Worm (Caenorhabditis elegans): ENCODE results near the gene clhm-1.

Gene clhm-1

ce11 chrII:6890095-6890494 is 19.3 kb upstream of the clhm-1 start, which contains the start of gene acer-1:
TSS of gene acer-1 (minus strand) at chrII:6890400.
- TF ChIP-seq Y55F3AM.14 (GFP tag; optimal IDR thresholded peaks at IDR 0.05): peak; percentile 28
- TF ChIP-seq ama-1 (optimal IDR thresholded peaks at IDR 0.05): peak; percentile 49
- peak; percentile 21 for TF ChIP-seq nhr-129 (tag; optimal IDR thresholded peaks at IDR 0.05)
- TF ChIP-seq skn-1 (tag; optimal IDR thresholded peaks at IDR 0.05): no peak

ce11 chrII:6889580-6889922 is 18.7 kb upstream of the clhm-1 start:
- TF ChIP-seq ztf-11 (tag; optimal IDR thresholded peaks at IDR 0.05) (no peak), ztf-1 (GFP tag; conservative IDR thresholded peaks at IDR 0.05) (no peak), alr-1 (tag; optimal IDR thresholded peaks at IDR 0.05) (no peak), zag-1 (tag; optimal IDR thresholded peaks at IDR 0.05) (no peak), gmeb-1 (tag; optimal IDR thresholded peaks at IDR 0.05) (peak; percentile 15), sma-3 (GFP tag; optimal IDR thresholded peaks at IDR 0.05) (no peak), nhr-6 (tag; optimal IDR thresholded peaks at IDR 0.05) (no peak), Y55F3AM.14 (GFP tag; optimal IDR thresholded peaks at IDR 0.05) (no peak)

- TF ChIP-seq elt-1 (tag; optimal IDR thresholded peaks at IDR 0.05) (no peak), egl-27 (tag; optimal IDR thresholded peaks at IDR 0.05) (no peak), ama-1 (optimal IDR thresholded peaks at IDR 0.05) (peak; percentile 81), mab-5 (tag; optimal IDR thresholded peaks at IDR 0.05) (no peak), zag-1 (tag; optimal IDR thresholded peaks at IDR 0.05) (no peak), nhr-23 (tag; optimal IDR thresholded peaks at IDR 0.05) (no peak), ceh-16 (tag; optimal IDR thresholded peaks at IDR 0.05) (peak; percentile 3), unc-55 (GFP tag; optimal IDR thresholded peaks at IDR 0.05) (no peak), skn-1 (tag; optimal IDR thresholded peaks at IDR 0.05) (no peak), R02D3.7 (tag; optimal IDR thresholded peaks at IDR 0.05) (no peak)
Observed at ce11 chrII:6888661-6889579, 18.1 kb upstream of the clhm-1 start.

- TF ChIP-seq ZK546.5 (tag; optimal IDR thresholded peaks at IDR 0.05): no peak
- no peak for TF ChIP-seq fos-1 (tag; optimal IDR thresholded peaks at IDR 0.05)
- TF ChIP-seq F13H6.1 (tag; optimal IDR thresholded peaks at IDR 0.05): peak; percentile 35
- no peak for TF ChIP-seq ztf-1 (GFP tag; conservative IDR thresholded peaks at IDR 0.05)
- peak; percentile 62 for TF ChIP-seq gmeb-1 (tag; optimal IDR thresholded peaks at IDR 0.05)
- TF ChIP-seq nhr-237 (tag; optimal IDR thresholded peaks at IDR 0.05): no peak
- TF ChIP-seq nhr-21 (tag; optimal IDR thresholded peaks at IDR 0.05): no peak
- TF ChIP-seq sma-9 (GFP tag; optimal IDR thresholded peaks at IDR 0.05): peak; percentile 49
- TF ChIP-seq sma-9 (tag; optimal IDR thresholded peaks at IDR 0.05): no peak
- TF ChIP-seq sma-3 (GFP tag; optimal IDR thresholded peaks at IDR 0.05): peak; percentile 36
- TF ChIP-seq mdl-1 (tag; optimal IDR thresholded peaks at IDR 0.05): no peak
- TF ChIP-seq ztf-11 (tag; optimal IDR thresholded peaks at IDR 0.05): no peak
- TF ChIP-seq unc-55 (GFP tag; optimal IDR thresholded peaks at IDR 0.05): peak; percentile 18
- no peak for TF ChIP-seq blmp-1 (tag; optimal IDR thresholded peaks at IDR 0.05; ENCODE audit: insufficient read depth)
- TF ChIP-seq elt-3 (tag; optimal IDR thresholded peaks at IDR 0.05): no peak
- no peak for TF ChIP-seq aly-2 (tag; optimal IDR thresholded peaks at IDR 0.05)
- no peak for TF ChIP-seq ceh-16 (tag; optimal IDR thresholded peaks at IDR 0.05)
- TF ChIP-seq C34F6.9 (tag; optimal IDR thresholded peaks at IDR 0.05): peak; percentile 16
- peak; percentile 89 for TF ChIP-seq ztf-4 (tag; optimal IDR thresholded peaks at IDR 0.05)
- no peak for TF ChIP-seq unc-62 (GFP tag; optimal IDR thresholded peaks at IDR 0.05)
- TF ChIP-seq alr-1 (tag; optimal IDR thresholded peaks at IDR 0.05): no peak
- TF ChIP-seq snpc-4 (tag; optimal IDR thresholded peaks at IDR 0.05): no peak
- no peak for TF ChIP-seq peb-1 (tag; optimal IDR thresholded peaks at IDR 0.05)
- no peak for TF ChIP-seq elt-1 (tag; optimal IDR thresholded peaks at IDR 0.05)
- peak; percentile 32 for TF ChIP-seq sem-4 (tag; optimal IDR thresholded peaks at IDR 0.05)
- TF ChIP-seq nhr-129 (tag; optimal IDR thresholded peaks at IDR 0.05): peak; percentile 36
- peak; percentile 68 for TF ChIP-seq lin-13 (GFP tag; optimal IDR thresholded peaks at IDR 0.05)
- TF ChIP-seq lsy-2 (tag; optimal IDR thresholded peaks at IDR 0.05): peak in 1 of 2 experiments; percentile 74
- peak; percentile 42 for TF ChIP-seq Y55F3AM.14 (GFP tag; optimal IDR thresholded peaks at IDR 0.05)
- peak; percentile 63 for TF ChIP-seq ama-1 (optimal IDR thresholded peaks at IDR 0.05)
- TF ChIP-seq lin-11 (tag; optimal IDR thresholded peaks at IDR 0.05): no peak
- peak; percentile 79 for TF ChIP-seq crh-2 (tag; optimal IDR thresholded peaks at IDR 0.05)
- TF ChIP-seq nhr-25 (tag; optimal IDR thresholded peaks at IDR 0.05): peak; percentile 25
- no peak for TF ChIP-seq mbf-1 (tag; optimal IDR thresholded peaks at IDR 0.05)
- no peak for TF ChIP-seq egl-27 (tag; optimal IDR thresholded peaks at IDR 0.05)
- peak; percentile 46 for TF ChIP-seq nhr-6 (tag; optimal IDR thresholded peaks at IDR 0.05)
- no peak for TF ChIP-seq nhr-77 (tag; optimal IDR thresholded peaks at IDR 0.05)
- no peak for TF ChIP-seq dmd-4 (tag; optimal IDR thresholded peaks at IDR 0.05)
- no peak for TF ChIP-seq unc-39 (tag; optimal IDR thresholded peaks at IDR 0.05)
- no peak for TF ChIP-seq nhr-23 (tag; optimal IDR thresholded peaks at IDR 0.05)
- TF ChIP-seq lin-39 (tag; optimal IDR thresholded peaks at IDR 0.05): no peak
Observed at ce11 chrII:6888211-6888610, 17.4 kb upstream of the clhm-1 start.

Measured in whole organism, L2 larva.